Worm (Caenorhabditis elegans): ENCODE measurements around the gene T24F1.4.
A peak's percentile ranks its signal among the peaks of the same experiment; 100 is the strongest.

T24F1.4 gene

DNA sequence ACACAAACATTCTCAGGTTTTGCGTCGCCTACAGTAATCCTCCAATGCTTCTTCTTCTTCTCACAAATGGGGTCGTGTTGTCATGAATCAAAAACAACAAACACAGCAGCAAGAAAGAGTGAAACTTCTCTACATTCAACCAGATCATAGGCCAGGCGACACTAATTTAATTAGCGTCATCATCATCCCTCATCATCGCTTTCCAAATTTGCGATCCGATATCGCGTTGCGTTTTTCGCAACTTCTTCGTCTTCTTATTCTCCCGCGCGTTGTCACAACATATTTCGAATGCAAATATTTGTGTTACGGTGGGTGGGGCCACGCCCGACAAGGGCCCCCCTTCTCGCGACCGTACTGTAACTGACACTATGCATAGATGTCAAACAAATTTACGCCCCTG lies 27.6 kb downstream of the T24F1.4 start:
- no peak for TF ChIP-seq mls-2 (tag; optimal IDR thresholded peaks at IDR 0.05)
- TF ChIP-seq flh-1 (GFP tag; optimal IDR thresholded peaks at IDR 0.05), result no peak
- TF ChIP-seq cnd-1 (tag; optimal IDR thresholded peaks at IDR 0.05), result no peak

DNA sequence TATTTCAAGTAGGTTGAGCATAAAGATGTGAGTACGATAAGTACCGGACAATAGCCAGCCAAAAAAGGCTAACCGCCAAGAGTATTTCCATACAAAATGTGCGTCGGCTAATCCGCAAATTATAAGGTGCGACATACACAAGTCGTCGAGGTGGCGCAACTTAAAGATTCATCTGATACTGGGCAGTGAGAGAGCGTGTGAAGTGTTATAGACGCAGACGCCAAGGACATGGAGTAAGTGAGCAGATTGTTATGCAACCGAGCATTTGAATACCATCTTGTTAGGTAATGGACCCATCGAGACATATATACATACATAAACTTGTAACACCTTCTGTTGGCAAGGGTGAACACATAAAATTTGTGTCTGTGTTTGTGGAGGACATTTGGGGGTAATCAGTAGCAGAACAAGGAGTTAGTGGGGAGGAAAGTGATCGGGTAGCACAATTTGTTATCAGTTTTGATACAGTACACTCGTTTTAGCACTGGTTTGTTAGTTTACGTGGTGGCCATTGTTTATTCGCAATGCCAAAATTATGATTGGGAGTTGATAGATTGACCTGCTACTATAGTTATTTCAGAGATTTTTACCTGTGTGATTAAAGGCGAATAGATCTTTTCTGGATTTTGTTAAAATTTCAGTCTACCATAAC lies 28.7 kb downstream of the T24F1.4 start:
- TF ChIP-seq ceh-83 (GFP tag; optimal IDR thresholded peaks at IDR 0.05), result peak; percentile 2
- TF ChIP-seq cnd-1 (tag; optimal IDR thresholded peaks at IDR 0.05), result no peak
- TF ChIP-seq nhr-2 (tag; optimal IDR thresholded peaks at IDR 0.05), result peak; percentile 95
- TF ChIP-seq sptf-1 (tag; optimal IDR thresholded peaks at IDR 0.05), result peak; percentile 35
- TF ChIP-seq ham-2 (GFP tag; optimal IDR thresholded peaks at IDR 0.05), result peak; percentile 5
- TF ChIP-seq zip-8 (tag; optimal IDR thresholded peaks at IDR 0.05), result peak; percentile 12
- no peak for TF ChIP-seq mls-2 (tag; optimal IDR thresholded peaks at IDR 0.05)
- TF ChIP-seq sem-2 (GFP tag; optimal IDR thresholded peaks at IDR 0.05), result no peak

DNA sequence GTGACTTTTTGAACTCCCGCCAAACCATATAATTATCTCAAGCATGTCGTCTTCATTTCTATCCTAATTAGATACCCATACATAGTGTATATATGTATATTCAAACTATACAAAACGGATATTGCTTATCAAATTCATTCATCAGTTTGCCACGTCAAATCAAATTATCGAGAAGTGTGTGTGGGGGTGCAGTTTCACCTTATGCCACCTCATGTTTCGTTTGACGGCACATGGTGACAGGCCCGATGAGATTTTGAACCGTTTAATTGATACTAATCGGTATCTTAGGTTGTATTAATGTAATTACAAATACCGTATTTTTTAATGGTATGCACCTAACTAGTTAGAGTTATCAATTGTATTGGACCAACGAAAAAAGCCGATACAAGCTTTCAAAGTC lies 29.4 kb downstream of the T24F1.4 start:
- TF ChIP-seq lin-13 (tag; optimal IDR thresholded peaks at IDR 0.05) (no peak), pha-4 (tag; optimal IDR thresholded peaks at IDR 0.05) (no peak), ceh-43 (GFP tag; optimal IDR thresholded peaks at IDR 0.05) (peak; percentile 9), blmp-1 (tag; optimal IDR thresholded peaks at IDR 0.05) (peak; percentile 32), nhr-237 (tag; optimal IDR thresholded peaks at IDR 0.05) (no peak), lin-32 (GFP tag; optimal IDR thresholded peaks at IDR 0.05) (no peak), unc-62 (GFP tag; optimal IDR thresholded peaks at IDR 0.05) (peak; percentile 31), unc-39 (tag; optimal IDR thresholded peaks at IDR 0.05) (no peak), zip-8 (tag; optimal IDR thresholded peaks at IDR 0.05) (no peak), snpc-4 (tag; optimal IDR thresholded peaks at IDR 0.05) (no peak), nhr-2 (tag; optimal IDR thresholded peaks at IDR 0.05) (no peak), M03D4.4 (tag; optimal IDR thresholded peaks at IDR 0.05) (no peak), ceh-39 (tag; optimal IDR thresholded peaks at IDR 0.05) (no peak)

DNA sequence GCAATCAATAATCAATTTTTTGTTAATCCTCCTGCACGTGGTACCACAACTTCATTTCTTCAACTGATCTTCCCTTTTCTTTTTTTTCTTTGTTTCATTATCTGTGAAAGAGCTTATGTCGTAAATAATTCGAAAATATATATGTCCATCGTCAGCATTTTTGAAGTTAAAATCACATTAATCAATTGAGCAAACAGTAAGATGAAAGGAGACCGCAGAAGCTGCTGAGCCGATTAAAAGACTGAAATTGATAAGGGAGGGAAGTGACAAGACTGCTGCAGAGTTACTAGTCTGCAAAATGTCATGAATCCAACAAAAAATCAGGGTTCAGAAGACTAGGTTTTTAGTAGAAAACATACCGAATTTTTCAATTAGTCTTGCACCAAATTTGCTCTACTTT lies 30.3 kb downstream of the T24F1.4 start:
- TF ChIP-seq unc-62 (GFP tag; optimal IDR thresholded peaks at IDR 0.05) (no peak), ces-1 (GFP tag; optimal IDR thresholded peaks at IDR 0.05) (no peak), mls-2 (tag; optimal IDR thresholded peaks at IDR 0.05) (no peak), ceh-83 (GFP tag; optimal IDR thresholded peaks at IDR 0.05) (no peak), lsy-2 (tag; optimal IDR thresholded peaks at IDR 0.05) (no peak), elt-3 (tag; optimal IDR thresholded peaks at IDR 0.05) (no peak), mab-5 (tag; optimal IDR thresholded peaks at IDR 0.05) (no peak), pha-4 (tag; optimal IDR thresholded peaks at IDR 0.05) (no peak), unc-39 (tag; optimal IDR thresholded peaks at IDR 0.05) (no peak), blmp-1 (tag; optimal IDR thresholded peaks at IDR 0.05) (no peak), M03D4.4 (tag; optimal IDR thresholded peaks at IDR 0.05) (no peak), ztf-11 (tag; optimal IDR thresholded peaks at IDR 0.05) (no peak), flh-1 (GFP tag; optimal IDR thresholded peaks at IDR 0.05) (no peak), ham-2 (GFP tag; optimal IDR thresholded peaks at IDR 0.05) (no peak), nhr-28 (tag; optimal IDR thresholded peaks at IDR 0.05) (no peak), mep-1 (tag; optimal IDR thresholded peaks at IDR 0.05) (no peak)

DNA sequence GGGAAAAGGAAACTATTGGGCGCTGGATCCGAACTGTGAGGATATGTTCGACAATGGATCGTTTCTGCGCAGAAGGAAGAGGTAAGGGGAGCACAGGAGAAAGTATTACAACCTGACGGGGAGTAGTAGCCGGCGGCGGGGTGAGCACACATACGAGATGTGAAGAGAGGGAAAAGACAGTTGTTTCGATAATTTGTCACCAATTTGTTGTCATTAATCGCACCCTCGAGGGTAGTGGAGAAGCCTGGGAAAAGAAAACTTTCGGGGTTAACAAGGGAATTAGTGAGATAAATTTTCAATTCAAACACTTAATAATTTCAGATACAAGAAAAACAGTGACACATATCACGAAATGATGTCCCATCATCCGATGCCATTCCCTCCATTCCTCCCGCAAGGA lies 31.1 kb downstream of the T24F1.4 start:
- no peak for TF ChIP-seq ceh-83 (GFP tag; optimal IDR thresholded peaks at IDR 0.05)
- no peak for TF ChIP-seq cnd-1 (tag; optimal IDR thresholded peaks at IDR 0.05)
- TF ChIP-seq nhr-237 (tag; optimal IDR thresholded peaks at IDR 0.05), result no peak
- TF ChIP-seq unc-120 (tag; optimal IDR thresholded peaks at IDR 0.05; ENCODE audit: poor library complexity, severe bottlenecking), result peak; percentile 4
- peak; percentile 83 for TF ChIP-seq hlh-1 (tag; optimal IDR thresholded peaks at IDR 0.05)
- TF ChIP-seq lin-13 (tag; optimal IDR thresholded peaks at IDR 0.05), result no peak
- TF ChIP-seq unc-62 (GFP tag; optimal IDR thresholded peaks at IDR 0.05), result peak; percentile 40

DNA sequence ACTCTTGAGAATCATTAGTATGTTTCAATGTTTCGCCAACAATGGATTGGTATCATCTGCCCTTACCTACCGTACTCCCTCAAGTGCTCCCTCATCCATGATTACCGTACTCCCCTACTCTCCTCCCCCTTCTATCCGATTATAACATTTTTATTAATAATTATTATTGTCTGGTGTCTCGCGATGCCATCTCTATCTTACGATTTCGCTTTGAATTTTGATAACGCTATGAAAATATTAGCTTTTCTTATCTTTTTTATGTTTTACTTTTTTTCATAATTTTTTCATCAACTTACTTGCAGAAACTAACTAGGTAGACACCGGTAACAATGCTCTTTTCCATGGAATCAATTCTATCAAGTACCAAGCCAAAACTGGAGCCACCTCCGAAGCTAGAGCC lies 32.4 kb downstream of the T24F1.4 start, which contains the start of gene unc-130:
TSS of gene unc-130 (plus strand) at position 301 of the 400 bp plus-strand sequence.
- TF ChIP-seq snpc-4 (tag; optimal IDR thresholded peaks at IDR 0.05), result no peak
- TF ChIP-seq hlh-1 (tag; optimal IDR thresholded peaks at IDR 0.05), result no peak
- no peak for TF ChIP-seq ztf-11 (tag; optimal IDR thresholded peaks at IDR 0.05)
- peak; percentile 65 for TF ChIP-seq lsy-2 (tag; optimal IDR thresholded peaks at IDR 0.05)
- no peak for TF ChIP-seq elt-1 (tag; optimal IDR thresholded peaks at IDR 0.05; ENCODE audit: borderline replicate concordance, insufficient read depth)

Data from whole organism, mixed stage, embryonic.